Fruit fly (Drosophila melanogaster): ENCODE measurements around the gene chp.
A peak's percentile ranks its signal among the peaks of the same experiment; 100 is the strongest.

The chp gene

DNA sequence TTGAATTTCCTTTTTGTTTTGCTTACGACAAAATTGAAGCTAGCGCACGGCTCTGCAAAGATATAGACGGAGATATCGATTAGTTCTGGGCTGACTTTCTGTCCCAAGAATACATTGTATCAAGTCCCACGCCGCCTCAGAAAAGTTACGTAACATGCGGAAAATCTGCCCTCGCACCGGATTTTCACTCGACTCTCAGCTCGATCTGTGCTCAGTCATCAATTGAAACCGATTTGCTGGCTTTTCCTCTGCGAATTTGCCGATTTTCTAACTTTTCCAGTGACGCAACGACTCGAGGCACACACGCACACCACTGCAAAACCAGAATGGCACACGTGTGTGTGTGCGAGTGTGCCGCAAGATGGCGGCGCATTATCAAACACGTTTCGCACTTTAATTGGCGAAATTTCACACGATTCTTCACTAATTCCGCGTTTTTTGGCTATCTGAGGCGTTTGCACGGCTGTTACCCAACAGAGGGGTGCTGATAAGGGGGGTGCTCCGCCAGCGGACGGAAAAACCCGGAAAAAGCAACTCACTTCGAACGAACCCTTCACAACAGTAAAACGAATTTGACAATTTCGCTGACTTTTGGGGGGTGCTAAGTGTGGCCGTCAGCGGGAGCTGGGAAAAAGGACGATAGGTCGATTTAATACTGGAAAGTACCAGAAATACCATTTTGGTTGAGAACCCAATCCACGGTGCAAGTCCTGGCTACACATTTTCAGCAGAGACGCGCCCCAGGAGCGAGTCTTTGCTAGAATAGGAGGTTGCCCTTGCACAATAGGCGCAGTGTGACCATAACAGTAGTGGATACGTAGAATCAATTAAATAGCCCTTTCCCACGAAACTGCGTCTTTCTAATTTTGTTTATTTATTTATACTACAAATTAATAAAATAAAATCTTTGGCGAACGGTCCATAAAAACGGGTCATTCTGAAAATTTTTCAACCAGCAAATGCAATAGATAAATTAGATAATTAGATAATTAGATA is 8.8 kb upstream of the chp start, which contains the start of gene ATPsynC (continued):
- TF ChIP-seq ATbp (GFP tag; optimal IDR thresholded peaks at IDR 0.05) (no peak), NfI (GFP tag; optimal IDR thresholded peaks at IDR 0.05) (peak; percentile 17), org-1 (GFP tag; optimal IDR thresholded peaks at IDR 0.05) (no peak), Hmr (GFP tag; optimal IDR thresholded peaks at IDR 0.05) (peak; percentile 92), CG18011 (GFP tag; optimal IDR thresholded peaks at IDR 0.05) (no peak), mam (GFP tag; optimal IDR thresholded peaks at IDR 0.05) (no peak), vvl (GFP tag; IDR thresholded peaks at IDR 0.05) (no peak), MTF-1 (GFP tag; optimal IDR thresholded peaks at IDR 0.05; ENCODE audit: borderline replicate concordance) (peak; percentile 7), Blimp-1 (GFP tag; optimal IDR thresholded peaks at IDR 0.05) (no peak), pum (GFP tag; optimal IDR thresholded peaks at IDR 0.05) (peak; percentile 26), MESR4 (GFP tag; optimal IDR thresholded peaks at IDR 0.05) (peak; percentile 100), Jarid2 (GFP tag; optimal IDR thresholded peaks at IDR 0.05) (peak; percentile 78), crc (GFP tag; optimal IDR thresholded peaks at IDR 0.05) (no peak), CG10267 (tag; optimal IDR thresholded peaks at IDR 0.05) (peak; percentile 67), CG9437 (GFP tag; optimal IDR thresholded peaks at IDR 0.05) (peak; percentile 5), kah (GFP tag; optimal IDR thresholded peaks at IDR 0.05) (no peak), CG31388 (GFP tag; optimal IDR thresholded peaks at IDR 0.05) (no peak), Hr51 (GFP tag; optimal IDR thresholded peaks at IDR 0.05) (peak; percentile 23 to 24), Optix (GFP tag; IDR thresholded peaks at IDR 0.05) (no peak), CG2116 (GFP tag; optimal IDR thresholded peaks at IDR 0.05) (peak; percentile 51), CG9876 (GFP tag; optimal IDR thresholded peaks at IDR 0.05) (no peak), tup (GFP tag; optimal IDR thresholded peaks at IDR 0.05) (no peak), CG16815 (GFP tag; optimal IDR thresholded peaks at IDR 0.05) (peak; percentile 15), CG13894 (tag; optimal IDR thresholded peaks at IDR 0.05) (peak; percentile 82), cg (GFP tag; optimal IDR thresholded peaks at IDR 0.05) (peak; percentile 89), CG4730 (GFP tag; IDR thresholded peaks at IDR 0.05) (no peak), croc (GFP tag; conservative IDR thresholded peaks at IDR 0.05) (no peak), prd (optimal IDR thresholded peaks at IDR 0.05) (no peak), prd (GFP tag; IDR thresholded peaks at IDR 0.05) (no peak), CG11560 (tag; IDR thresholded peaks at IDR 0.05) (no peak), lilli (GFP tag; optimal IDR thresholded peaks at IDR 0.05) (peak; percentile 75), CG12744 (GFP tag; optimal IDR thresholded peaks at IDR 0.05) (peak; percentile 7), D19B (GFP tag; optimal IDR thresholded peaks at IDR 0.05) (no peak), Fer2 (tag; optimal IDR thresholded peaks at IDR 0.05) (no peak), ind (GFP tag; optimal IDR thresholded peaks at IDR 0.05) (no peak), dmrt99B (tag; optimal IDR thresholded peaks at IDR 0.05) (no peak), CG15479 (GFP tag; optimal IDR thresholded peaks at IDR 0.05) (peak; percentile 51), CG7839 (tag; optimal IDR thresholded peaks at IDR 0.05) (no peak), gcm (GFP tag; optimal IDR thresholded peaks at IDR 0.05) (peak; percentile 31), al (GFP tag; IDR thresholded peaks at IDR 0.05) (no peak), CG17568 (GFP tag; optimal IDR thresholded peaks at IDR 0.05) (no peak), jigr1 (GFP tag; IDR thresholded peaks at IDR 0.05) (no peak), CG17912 (GFP tag; optimal IDR thresholded peaks at IDR 0.05) (peak; percentile 22), btn (GFP tag; optimal IDR thresholded peaks at IDR 0.05) (no peak), CG1832 (GFP tag; optimal IDR thresholded peaks at IDR 0.05) (no peak), CG1603 (tag; optimal IDR thresholded peaks at IDR 0.05) (peak; percentile 95), tna (GFP tag; IDR thresholded peaks at IDR 0.05; ENCODE audit: partially characterized antibody) (no peak), CG6765 (GFP tag; optimal IDR thresholded peaks at IDR 0.05) (peak; percentile 78)

Data from whole organism, embryonic.